Worm (Caenorhabditis elegans): Measurements from ENCODE around the gene nra-1.
"Not testable (repeated sequence)": the region's sequence is repeated elsewhere in the genome, so short reads cannot be mapped to it uniquely, and the experiment has no call there.

DNA sequence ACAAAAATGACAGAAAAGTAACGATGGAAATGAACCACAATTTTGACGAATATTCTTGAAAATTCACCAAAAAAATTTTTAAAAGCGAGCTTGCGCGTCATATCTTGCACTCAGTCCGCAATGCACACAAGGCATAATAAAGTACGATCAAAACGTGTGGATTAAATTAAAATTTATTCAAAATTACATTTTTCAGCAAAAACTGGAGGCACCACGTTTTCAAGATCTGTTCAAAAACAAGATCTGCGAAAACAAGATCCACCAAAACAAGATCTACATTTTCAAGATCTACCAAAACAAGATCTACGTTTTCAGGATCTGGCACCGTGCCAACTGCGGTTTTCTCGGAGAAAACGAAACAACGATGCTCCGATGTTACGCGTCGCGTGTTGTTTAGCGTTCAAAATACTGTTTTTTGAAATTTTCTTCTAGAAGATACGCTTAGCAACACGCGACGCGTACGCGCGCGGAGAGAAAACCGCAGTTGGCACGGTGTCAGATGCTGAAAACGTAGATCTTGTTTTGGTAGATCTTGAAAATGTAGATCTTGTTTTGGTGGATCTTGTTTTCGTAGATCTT, 601 bp upstream of the nra-1 start:
- TF ChIP-seq dmd-6 (GFP tag; IDR thresholded peaks at IDR 0.05); lir-3 (tag; optimal IDR thresholded peaks at IDR 0.05); ceh-82 (tag; optimal IDR thresholded peaks at IDR 0.05); pha-4 (GFP tag; IDR thresholded peaks at IDR 0.05); pha-4 (tag; optimal IDR thresholded peaks at IDR 0.05); fos-1 (tag; optimal IDR thresholded peaks at IDR 0.05); unc-39 (tag; optimal IDR thresholded peaks at IDR 0.05); daf-16 (GFP tag; optimal IDR thresholded peaks at IDR 0.05); daf-16 (tag; optimal IDR thresholded peaks at IDR 0.05); jun-1 (tag; optimal IDR thresholded peaks at IDR 0.05); snpc-4 (tag; optimal IDR thresholded peaks at IDR 0.05); nhr-237 (tag; optimal IDR thresholded peaks at IDR 0.05); ztf-11 (tag; optimal IDR thresholded peaks at IDR 0.05); ztf-7 (tag; optimal IDR thresholded peaks at IDR 0.05); nhr-6 (tag; optimal IDR thresholded peaks at IDR 0.05); mes-2 (tag; optimal IDR thresholded peaks at IDR 0.05; ENCODE audit: poor library complexity, severe bottlenecking): not testable (repeated sequence)
